Fruit fly (Drosophila melanogaster) whole organism, wandering third instar larva: ENCODE measurements around the gene CG15818.

Source experiments
- Abd-B ChIP-seq: fragments of >200 bp; optimal IDR thresholded peaks from 2 replicates; lab custom pipeline; 2017; ENCODE audit warnings: missing biosample characterization, missing genetic modification characterization
- CG32264 ChIP-seq: fragments of 200-800 bp; sonication (Bioruptor generic); optimal IDR thresholded peaks from 2 replicates; lab custom pipeline; 2016; ENCODE audit warnings: missing biosample characterization, missing genetic modification characterization
- CrebA ChIP-seq: fragments of 200-800 bp; sonication (Bioruptor generic); optimal IDR thresholded peaks from 2 replicates; lab custom pipeline; 2016; ENCODE audit warnings: missing biosample characterization, mild to moderate bottlenecking, missing genetic modification characterization, borderline replicate concordance
- Dfd ChIP-seq: fragments of >200 bp; optimal IDR thresholded peaks from 2 replicates; lab custom pipeline; 2017; ENCODE audit warnings: missing biosample characterization, missing genetic modification characterization
- Dif ChIP-seq: fragments of 200-275, 200-300 bp; sonication (Bioruptor generic); optimal IDR thresholded peaks from 2 replicates; lab custom pipeline; 2018; ENCODE audit warnings: missing biosample characterization, missing genetic modification characterization; ENCODE audit not compliant: partially characterized antibody
- HLH106 ChIP-seq: fragments of 200-800 bp; optimal IDR thresholded peaks from 3 replicates; lab custom pipeline; 2019; ENCODE audit warnings: missing biosample characterization, mild to moderate bottlenecking, missing genetic modification characterization, moderate library complexity
- Hnf4 ChIP-seq: fragments of 200-800 bp; sonication (Bioruptor generic); optimal IDR thresholded peaks from 2 replicates; lab custom pipeline; 2016; ENCODE audit warnings: missing biosample characterization, mild to moderate bottlenecking, missing genetic modification characterization
- Hr78 ChIP-seq: fragments of >200 bp; optimal IDR thresholded peaks from 2 replicates; lab custom pipeline; 2017; ENCODE audit warnings: missing biosample characterization, missing genetic modification characterization
- Hr83 ChIP-seq: fragments of 200-300 bp; sonication (Bioruptor generic); optimal IDR thresholded peaks from 2 replicates; lab custom pipeline; 2016; ENCODE audit warnings: missing biosample characterization, mild to moderate bottlenecking, missing genetic modification characterization, moderate library complexity; ENCODE audit not compliant: poor library complexity, severe bottlenecking
- Jra ChIP-seq: sonication (Bioruptor generic); optimal IDR thresholded peaks from 2 replicates; lab custom pipeline; 2016; ENCODE audit warnings: missing biosample characterization, missing genetic modification characterization
- Myc ChIP-seq: fragments of >200 bp; optimal IDR thresholded peaks from 2 replicates; lab custom pipeline; 2017
- N ChIP-seq: fragments of >200 bp; optimal IDR thresholded peaks from 2 replicates; lab custom pipeline; 2018; ENCODE audit warnings: missing biosample characterization, missing external identifiers, missing genetic modification characterization
- OdsH ChIP-seq: fragments of 200-800 bp; sonication (Bioruptor generic); optimal IDR thresholded peaks from 2 replicates; lab custom pipeline; 2016; ENCODE audit warnings: missing biosample characterization, mild to moderate bottlenecking, missing genetic modification characterization
- Rel ChIP-seq, 2 experiments: fragments of 200-800 bp; sonication (Bioruptor generic) in 1 of 2; optimal IDR thresholded peaks; 2 replicates in 1 of 2; 3 replicates in 1 of 2; lab custom pipeline; 2016 to 2019; ENCODE audit warnings: mild to moderate bottlenecking in 2 of 2, missing biosample characterization in 2 of 2, missing genetic modification characterization in 2 of 2, moderate library complexity in 1 of 2
- Sp1 ChIP-seq: fragments of 200-800 bp; sonication (Bioruptor generic); optimal IDR thresholded peaks from 3 replicates; lab custom pipeline; 2019; ENCODE audit warnings: missing biosample characterization, mild to moderate bottlenecking, missing genetic modification characterization, moderate library complexity
- Vsx2 ChIP-seq: fragments of 200-300, 225-300 bp; sonication (Bioruptor generic); optimal IDR thresholded peaks from 2 replicates; lab custom pipeline; 2018; ENCODE audit warnings: missing biosample characterization, missing genetic modification characterization; ENCODE audit not compliant: partially characterized antibody
- br ChIP-seq: fragments of 200-800 bp; sonication (Bioruptor generic); optimal IDR thresholded peaks from 2 replicates; lab custom pipeline; 2016; ENCODE audit warnings: missing biosample characterization, missing genetic modification characterization
- brk ChIP-seq: fragments of 200-800 bp; sonication (Bioruptor generic); optimal IDR thresholded peaks from 2 replicates; lab custom pipeline; 2016; ENCODE audit warnings: missing biosample characterization, mild to moderate bottlenecking, missing genetic modification characterization
- dl ChIP-seq, 2 experiments: fragments of 175-275, 200-275 bp in 1 of 2; fragments of 200-275 bp in 1 of 2; sonication (Bioruptor generic); optimal IDR thresholded peaks; lab custom pipeline; 2018; ENCODE audit warnings: mild to moderate bottlenecking in 2 of 2, missing biosample characterization in 2 of 2, missing genetic modification characterization in 2 of 2, moderate library complexity in 2 of 2; ENCODE audit not compliant: partially characterized antibody in 2 of 2, insufficient read depth in 1 of 2
- dmrt93B ChIP-seq: fragments of 200-800 bp; sonication (Bioruptor generic); optimal IDR thresholded peaks from 2 replicates; lab custom pipeline; 2018; ENCODE audit warnings: missing biosample characterization, mild to moderate bottlenecking, missing genetic modification characterization
- dsf ChIP-seq: sonication (Bioruptor generic); optimal IDR thresholded peaks from 2 replicates; lab custom pipeline; 2016; ENCODE audit warnings: missing biosample characterization, missing genetic modification characterization, borderline replicate concordance
- ey ChIP-seq: fragments of 200-800 bp; sonication (Bioruptor generic); optimal IDR thresholded peaks from 2 replicates; lab custom pipeline; 2016; ENCODE audit warnings: missing biosample characterization, missing genetic modification characterization
- foxo ChIP-seq, 2 experiments: fragments of 200-800 bp; sonication (Bioruptor generic); optimal IDR thresholded peaks; 2 replicates in 1 of 2; 3 replicates in 1 of 2; lab custom pipeline; 2016 to 2017; ENCODE audit warnings: missing biosample characterization in 2 of 2, missing genetic modification characterization in 2 of 2
- fru ChIP-seq: fragments of 200-800 bp; sonication (Bioruptor generic); optimal IDR thresholded peaks from 3 replicates; lab custom pipeline; 2016; ENCODE audit warnings: missing biosample characterization, mild to moderate bottlenecking, missing genetic modification characterization
- h ChIP-seq: fragments of 200-800 bp; sonication (Bioruptor generic); optimal IDR thresholded peaks from 3 replicates; lab custom pipeline; 2016; ENCODE audit warnings: missing biosample characterization, mild to moderate bottlenecking, missing genetic modification characterization
- lola ChIP-seq: fragments of >200 bp; optimal IDR thresholded peaks from 2 replicates; lab custom pipeline; 2017; ENCODE audit warnings: missing biosample characterization, missing genetic modification characterization
- pan ChIP-seq: fragments of >200 bp; optimal IDR thresholded peaks from 2 replicates; lab custom pipeline; 2017
- psq ChIP-seq: fragments of 200-800 bp; sonication (Bioruptor generic); optimal IDR thresholded peaks from 3 replicates; lab custom pipeline; 2017; ENCODE audit warnings: missing biosample characterization, mild to moderate bottlenecking, missing genetic modification characterization, moderate library complexity
- rgr ChIP-seq: fragments of 200-800 bp; sonication (Bioruptor generic); optimal IDR thresholded peaks from 3 replicates; lab custom pipeline; 2016; ENCODE audit warnings: missing biosample characterization, mild to moderate bottlenecking, missing genetic modification characterization
- sage ChIP-seq: fragments of 200-800 bp; sonication (Bioruptor generic); optimal IDR thresholded peaks from 2 replicates; lab custom pipeline; 2016; ENCODE audit warnings: missing biosample characterization, mild to moderate bottlenecking, missing genetic modification characterization
- woc ChIP-seq: sonication (Bioruptor generic); optimal IDR thresholded peaks from 2 replicates; lab custom pipeline; 2016; ENCODE audit warnings: missing biosample characterization, mild to moderate bottlenecking, missing genetic modification characterization

The CG15818 gene

DNA sequence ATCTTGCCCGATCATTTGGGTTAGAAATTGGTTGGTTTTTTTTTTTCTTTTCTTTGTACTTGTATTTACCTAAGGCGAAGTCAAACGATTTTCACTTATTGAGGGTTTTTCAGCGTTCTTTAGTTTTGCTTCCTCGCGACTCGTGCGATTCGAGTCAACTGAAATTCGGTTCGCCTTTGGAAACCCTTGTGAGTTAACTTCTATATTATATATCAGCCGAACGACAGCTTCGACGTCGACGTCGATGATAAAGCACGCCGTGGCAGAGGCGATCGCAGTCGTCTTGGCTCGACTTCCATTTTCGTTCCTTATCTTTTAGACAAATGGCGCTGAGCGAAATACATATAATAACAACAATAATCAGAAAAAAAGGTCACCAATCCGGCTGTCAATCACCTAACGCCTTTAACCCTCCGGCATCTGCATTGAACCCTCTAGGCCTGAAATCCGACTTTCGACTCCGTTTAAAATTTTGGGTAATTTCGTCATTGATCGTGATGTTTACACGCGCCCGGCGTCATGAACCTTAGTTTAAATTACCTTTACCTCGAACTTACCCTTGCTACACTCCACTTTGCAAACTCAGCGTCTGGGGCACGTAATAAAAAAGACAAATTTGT lies 22.7 kb downstream of the CG15818 start, which contains the start of gene CG5958 (continued):
- no peak for TF ChIP-seq N (GFP tag; lab: Kevin White, UChicago)

DNA sequence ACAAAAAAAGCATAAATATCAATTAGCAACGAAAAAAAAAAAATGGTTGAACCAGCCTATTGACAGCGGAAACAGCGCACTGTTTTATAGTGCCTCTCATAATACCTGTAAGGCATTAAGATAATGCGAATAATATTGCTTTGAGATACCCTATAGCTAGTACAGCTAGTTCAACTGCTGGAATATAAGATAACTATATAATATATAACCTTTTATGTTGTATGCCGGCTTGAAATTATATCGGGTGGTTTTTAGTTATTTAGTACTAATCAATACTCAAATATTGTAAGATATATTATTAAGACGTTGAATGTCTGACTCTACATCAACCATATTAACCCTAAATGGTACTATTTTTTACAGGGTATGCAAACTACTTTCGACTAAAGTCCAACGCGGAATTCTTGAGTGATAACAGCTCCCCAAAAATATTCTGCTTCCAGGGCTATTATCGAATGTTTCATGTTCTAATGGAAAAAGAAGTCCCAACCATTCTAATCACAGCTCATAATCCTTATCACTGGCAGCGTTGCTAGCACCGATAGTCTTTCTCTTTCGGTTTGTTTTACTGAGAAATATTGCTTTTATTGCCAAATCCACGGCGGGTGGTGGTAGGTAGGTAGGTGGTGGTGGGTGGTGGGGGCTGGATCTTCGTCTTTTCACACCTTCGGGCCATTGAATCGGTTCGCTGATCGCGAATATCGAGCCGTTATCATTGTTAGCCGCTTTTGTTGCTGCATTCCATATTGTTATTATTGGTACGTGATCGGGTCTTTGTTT lies 23.4 kb downstream of the CG15818 start:
- TF ChIP-seq Hr83 (GFP tag; lab: Kevin White, UChicago) = peak; percentile 41
- no peak for TF ChIP-seq dsf (GFP tag; lab: Kevin White, UChicago)
- no peak for TF ChIP-seq rgr (GFP tag; lab: Kevin White, UChicago)
- TF ChIP-seq Abd-B (GFP tag; lab: Kevin White, UChicago) = no peak
- TF ChIP-seq foxo (GFP tag; optimal IDR thresholded peaks at IDR 0.05; lab: Kevin White, UChicago) = peak in 1 of 2 experiments; percentile 29
- no peak for TF ChIP-seq psq
- no peak for TF ChIP-seq Rel (GFP tag; optimal IDR thresholded peaks at IDR 0.05; lab: Kevin White, UChicago)
- peak; percentile 5 for TF ChIP-seq Rel (tag; optimal IDR thresholded peaks at IDR 0.05; lab: Kevin White, UChicago)
- TF ChIP-seq Jra = no peak
- no peak for TF ChIP-seq dmrt93B
- TF ChIP-seq h (GFP tag; lab: Kevin White, UChicago) = no peak
- no peak for TF ChIP-seq woc (GFP tag; lab: Kevin White, UChicago)
- TF ChIP-seq fru (GFP tag; lab: Kevin White, UChicago) = peak; percentile 42
- TF ChIP-seq Hr78 (GFP tag; lab: Kevin White, UChicago) = no peak
- no peak for TF ChIP-seq Dfd (GFP tag; lab: Kevin White, UChicago)
- no peak for TF ChIP-seq Sp1 (GFP tag; lab: Kevin White, UChicago)
- no peak for TF ChIP-seq dl (GFP tag; optimal IDR thresholded peaks at IDR 0.05; lab: Kevin White, UChicago; ENCODE audit: insufficient read depth in 1 of 2, partially characterized antibody in 2 of 2)
- TF ChIP-seq Dif (GFP tag; lab: Kevin White, UChicago) = no peak
- TF ChIP-seq lola = no peak
- TF ChIP-seq sage (GFP tag; lab: Kevin White, UChicago) = no peak
- TF ChIP-seq CrebA (GFP tag; lab: Kevin White, UChicago) = no peak

DNA sequence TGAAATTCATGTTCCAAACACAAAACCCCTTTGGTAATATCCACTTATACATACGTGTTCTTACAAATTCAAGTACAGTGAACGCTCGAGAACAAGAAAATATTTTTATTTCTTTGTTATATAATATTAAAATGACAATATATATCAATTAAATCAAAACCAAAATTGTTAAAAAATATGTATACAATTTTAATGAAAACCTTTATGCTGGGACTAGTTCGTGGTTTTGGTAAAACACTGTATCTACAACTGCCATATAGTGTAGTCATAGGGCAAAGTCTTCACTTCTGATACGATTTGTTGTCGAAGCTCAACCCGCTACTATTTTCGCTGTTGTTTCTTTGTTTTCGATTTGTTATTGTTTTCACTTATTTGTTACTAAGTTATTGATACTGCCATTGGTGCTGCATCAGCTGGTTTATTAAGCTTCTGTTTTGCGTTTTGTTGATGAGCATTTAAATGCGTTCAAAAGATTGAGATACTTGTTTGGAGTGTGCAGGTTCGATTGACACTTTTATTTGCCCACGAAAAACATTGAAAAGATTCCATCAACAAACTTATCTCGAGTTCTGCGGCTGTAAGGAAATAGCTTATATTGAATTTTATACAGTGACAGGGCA lies 24.1 kb downstream of the CG15818 start:
- TF ChIP-seq fru (GFP tag; lab: Kevin White, UChicago) (peak; percentile 7), Vsx2 (GFP tag; lab: Kevin White, UChicago) (no peak), Abd-B (GFP tag; lab: Kevin White, UChicago) (no peak), rgr (GFP tag; lab: Kevin White, UChicago) (peak; percentile 37), foxo (GFP tag; optimal IDR thresholded peaks at IDR 0.05; lab: Kevin White, UChicago) (peak in 1 of 2 experiments; percentile 50), dmrt93B (no peak), br (GFP tag; lab: Kevin White, UChicago) (no peak), Myc (no peak), Hr78 (GFP tag; lab: Kevin White, UChicago) (no peak), OdsH (GFP tag; lab: Kevin White, UChicago) (peak; percentile 50), CG32264 (no peak), Hr83 (GFP tag; lab: Kevin White, UChicago) (no peak), dl (GFP tag; optimal IDR thresholded peaks at IDR 0.05; lab: Kevin White, UChicago; ENCODE audit: insufficient read depth in 1 of 2, partially characterized antibody in 2 of 2) (no peak), Hnf4 (peak; percentile 62), Jra (no peak), brk (GFP tag; lab: Kevin White, UChicago) (peak; percentile 12), psq (peak; percentile 7), N (GFP tag; lab: Kevin White, UChicago) (no peak), pan (no peak), ey (GFP tag; lab: Kevin White, UChicago) (peak; percentile 8), Sp1 (GFP tag; lab: Kevin White, UChicago) (peak; percentile 50), CrebA (GFP tag; lab: Kevin White, UChicago) (no peak), HLH106 (tag; lab: Kevin White, UChicago) (peak; percentile 36), h (GFP tag; lab: Kevin White, UChicago) (peak; percentile 3), Rel (GFP tag; optimal IDR thresholded peaks at IDR 0.05; lab: Kevin White, UChicago) (no peak), Rel (tag; optimal IDR thresholded peaks at IDR 0.05; lab: Kevin White, UChicago) (peak; percentile 4)
